Worm (Caenorhabditis elegans): ENCODE data around the gene Y54G2A.41.

Gene Y54G2A.41

DNA sequence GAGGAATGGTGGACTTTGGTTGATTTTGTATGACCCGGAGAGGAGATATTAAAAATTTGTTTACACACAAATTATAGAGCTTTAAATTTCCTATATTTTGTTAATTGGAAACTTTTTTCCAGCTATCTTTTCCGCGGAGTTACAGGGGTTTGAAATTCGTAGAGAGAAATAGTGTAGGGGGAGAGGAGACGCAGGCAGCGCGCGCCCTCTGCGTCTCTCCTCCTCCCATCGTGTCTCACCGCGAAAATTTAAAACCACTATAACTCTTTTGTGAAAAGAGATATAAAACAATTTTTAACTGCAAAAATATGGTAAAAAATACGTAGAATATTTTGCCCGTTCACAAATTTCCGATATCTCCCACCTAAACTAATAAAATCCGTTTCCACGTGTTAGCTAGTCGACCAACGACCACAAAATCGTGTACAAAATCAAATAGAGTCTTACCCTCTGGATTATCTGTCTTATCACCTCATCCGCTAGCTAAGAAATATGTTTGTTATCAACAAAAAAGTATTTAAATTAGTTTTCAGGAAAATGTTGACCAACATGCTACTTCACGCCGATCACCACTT is 9.1 kb upstream of the Y54G2A.41 start, which contains the start of gene nhr-277:
TSS of gene nhr-277 (plus strand) at position 525 of the 575 bp plus-strand sequence.
- TF ChIP-seq unc-62 (GFP tag; optimal IDR thresholded peaks at IDR 0.05): no peak

- TF ChIP-seq unc-62 (GFP tag; optimal IDR thresholded peaks at IDR 0.05): no peak
These were observed 4.2 kb upstream of the Y54G2A.41 start for ce11 chrIV:2747385-2748007.

ce11 chrIV:2748863-2749451 is 2.7 kb upstream of the Y54G2A.41 start:
- TF ChIP-seq unc-62 (GFP tag; optimal IDR thresholded peaks at IDR 0.05): no peak

DNA sequence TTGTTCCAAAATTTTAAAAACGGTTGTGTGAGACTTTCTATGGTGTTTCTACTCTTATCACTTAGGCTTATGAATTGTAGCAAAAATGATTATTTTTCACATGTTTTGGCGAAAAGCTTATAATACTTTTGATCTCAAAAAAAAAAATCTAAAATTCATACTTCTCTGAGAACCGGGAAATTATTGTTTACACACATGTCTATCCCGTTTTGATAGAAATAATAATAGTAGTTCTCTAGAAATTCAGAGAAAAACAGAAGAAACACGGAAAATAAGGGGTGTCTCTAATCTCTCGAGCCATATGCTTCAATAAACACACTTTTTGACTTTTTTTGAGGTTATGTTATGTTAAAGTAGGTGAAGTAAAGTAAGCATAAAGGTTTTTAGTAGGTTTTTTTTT is 1.1 kb upstream of the Y54G2A.41 start:
- TF ChIP-seq unc-62 (GFP tag; optimal IDR thresholded peaks at IDR 0.05): no peak

DNA sequence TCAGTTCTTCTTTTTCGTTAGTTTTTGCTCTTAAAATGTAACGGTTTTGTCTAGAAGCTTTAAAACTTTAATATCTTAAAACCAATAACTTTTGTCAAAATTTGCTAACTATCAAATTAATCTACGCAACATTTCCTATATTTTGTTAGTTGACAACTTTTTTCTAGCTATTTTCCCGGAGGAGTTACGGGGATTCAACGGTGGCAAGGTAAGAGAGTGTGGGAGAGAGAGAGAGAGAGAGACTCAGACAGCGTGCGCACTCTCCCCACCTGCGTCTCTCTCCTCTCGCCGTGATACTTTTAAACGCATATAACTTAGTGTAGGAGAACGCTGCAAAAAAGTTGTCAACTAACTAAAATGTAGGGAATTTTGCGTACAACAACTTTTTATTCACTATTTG is 1.9 kb downstream of the Y54G2A.41 start:
- no peak for TF ChIP-seq unc-62 (GFP tag; optimal IDR thresholded peaks at IDR 0.05)

ce11 chrIV:2758079-2758478 is 6.4 kb downstream of the Y54G2A.41 start:
- TF ChIP-seq unc-62 (GFP tag; optimal IDR thresholded peaks at IDR 0.05): no peak

DNA sequence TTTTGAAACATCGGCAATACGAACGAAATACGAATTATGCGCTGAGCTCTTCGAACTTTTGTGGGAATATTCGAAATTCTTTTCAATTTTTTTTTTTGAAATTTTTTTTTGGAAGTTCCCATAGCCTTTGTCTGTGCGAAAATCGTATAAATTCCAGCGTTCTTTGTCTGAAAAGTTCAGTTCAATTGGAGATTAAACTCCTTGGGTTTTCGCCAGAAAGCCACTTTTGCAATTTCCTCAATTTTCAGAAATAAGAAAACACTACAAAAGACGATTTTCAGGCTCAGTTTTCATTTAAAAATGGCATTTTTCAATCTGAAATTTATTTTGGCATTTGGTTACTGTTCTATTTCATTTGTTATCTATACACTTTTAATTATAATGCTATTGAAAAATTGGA is 7.5 kb downstream of the Y54G2A.41 start, which contains the start of gene Y54G2A.38:
TSS of gene Y54G2A.38 (plus strand) at position 301 of the 400 bp plus-strand sequence.
- no peak for TF ChIP-seq unc-62 (GFP tag; optimal IDR thresholded peaks at IDR 0.05)

ce11 chrIV:2761477-2761876 is 9.8 kb downstream of the Y54G2A.41 start:
- no peak for TF ChIP-seq unc-62 (GFP tag; optimal IDR thresholded peaks at IDR 0.05)

- no peak for TF ChIP-seq unc-62 (GFP tag; optimal IDR thresholded peaks at IDR 0.05)
These were observed 10.7 kb downstream of the Y54G2A.41 start, which contains the start of gene Y54G2A.77 for ce11 chrIV:2762380-2762779. TSS of gene Y54G2A.77 (plus strand) at chrIV:2762680.

- no peak for TF ChIP-seq unc-62 (GFP tag; optimal IDR thresholded peaks at IDR 0.05)
These were observed 12.5 kb downstream of the Y54G2A.41 start for ce11 chrIV:2764160-2764559.

DNA sequence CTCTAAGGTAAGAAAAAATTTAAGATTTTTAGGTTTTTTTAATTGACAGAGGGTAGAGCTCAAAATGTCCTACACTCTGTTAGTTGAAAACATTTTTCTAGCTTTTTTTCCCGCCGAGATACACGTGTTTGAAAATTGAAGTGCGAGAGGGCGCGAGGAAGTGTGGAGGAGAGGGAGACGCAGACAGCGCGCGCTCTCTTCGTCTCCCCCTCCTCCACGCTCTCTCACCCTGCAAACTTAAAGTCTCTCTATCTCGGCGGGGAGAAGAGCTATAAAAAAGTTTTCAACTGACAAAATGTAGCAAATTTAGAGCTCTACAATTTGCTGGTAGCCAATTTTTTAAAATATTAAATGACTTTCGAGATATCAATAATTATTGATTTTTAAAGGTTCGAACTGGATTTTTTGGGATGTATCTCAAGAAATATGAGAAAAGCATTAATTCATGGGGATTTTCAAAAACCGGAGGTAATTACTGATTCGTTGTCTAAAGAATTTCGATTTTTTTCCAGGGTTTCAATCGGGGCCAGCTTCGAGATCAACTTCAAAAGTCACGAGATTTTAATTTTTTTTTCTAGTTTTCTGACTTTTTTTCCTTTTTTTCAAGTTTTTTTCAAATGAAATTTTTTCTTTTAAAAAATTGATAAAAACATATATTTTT is 13.5 kb downstream of the Y54G2A.41 start:
- no peak for TF ChIP-seq unc-62 (GFP tag; optimal IDR thresholded peaks at IDR 0.05)

DNA sequence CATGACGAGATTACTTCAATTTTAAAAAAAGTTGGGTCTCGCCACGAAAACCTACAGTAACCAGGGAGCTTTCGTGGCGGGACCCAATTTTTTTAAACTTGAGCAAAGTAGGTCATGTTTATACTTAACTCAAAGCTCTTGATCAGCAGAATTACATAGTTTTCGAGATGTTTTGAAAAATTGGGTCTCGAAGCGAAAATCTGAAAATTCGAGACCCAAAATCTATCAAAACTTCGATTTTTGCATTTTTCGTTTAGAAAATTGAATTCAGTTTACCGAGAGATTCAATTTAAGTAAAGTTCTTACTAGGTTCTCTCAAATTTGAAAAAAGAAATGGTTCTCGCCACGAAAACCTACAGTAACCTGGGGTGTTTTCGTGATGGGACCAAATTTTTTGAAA is 18.4 kb downstream of the Y54G2A.41 start:
- no peak for TF ChIP-seq unc-62 (GFP tag; optimal IDR thresholded peaks at IDR 0.05)

- TF ChIP-seq unc-62 (GFP tag; optimal IDR thresholded peaks at IDR 0.05): no peak
These were observed 19.2 kb downstream of the Y54G2A.41 start for ce11 chrIV:2770835-2771234.

- no peak for TF ChIP-seq unc-62 (GFP tag; optimal IDR thresholded peaks at IDR 0.05)
These were observed 20.0 kb downstream of the Y54G2A.41 start, which contains the start of gene Y54G2A.11 for ce11 chrIV:2771692-2772091. TSS of gene Y54G2A.11 (minus strand) at chrIV:2771792.

DNA sequence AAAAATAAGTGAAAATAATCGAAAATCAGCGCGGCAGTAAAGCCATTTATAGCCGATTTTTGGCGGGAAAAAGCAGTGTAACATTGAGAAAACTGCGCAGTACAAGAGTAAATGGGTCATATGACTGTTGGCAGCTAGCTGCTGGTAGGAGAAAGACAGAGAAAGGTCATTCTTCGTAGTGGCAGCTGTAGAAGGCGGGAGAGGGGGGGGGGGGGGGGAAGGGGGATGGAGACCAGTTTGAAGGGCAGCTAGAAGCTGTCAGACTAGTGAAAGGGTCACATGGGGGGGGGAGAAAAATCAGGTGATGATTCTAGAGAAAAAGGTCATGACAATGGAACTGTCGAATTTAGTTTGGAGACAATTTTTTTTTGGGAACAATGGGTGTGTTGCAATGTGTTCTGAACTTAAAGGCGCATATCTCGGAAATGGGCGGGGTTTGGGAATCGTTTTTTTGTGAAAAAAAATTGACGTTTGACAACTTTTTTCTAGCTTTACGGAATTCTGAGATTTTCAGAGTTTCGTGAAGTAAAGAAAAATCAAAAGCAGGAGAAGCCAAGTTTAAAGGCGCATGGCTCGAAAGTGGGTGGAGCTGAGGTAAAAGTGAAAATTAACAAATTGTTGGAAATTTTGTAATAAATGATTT is 20.7 kb downstream of the Y54G2A.41 start:
- TF ChIP-seq unc-62 (GFP tag; optimal IDR thresholded peaks at IDR 0.05): no peak

- TF ChIP-seq unc-62 (GFP tag; optimal IDR thresholded peaks at IDR 0.05): no peak
These were observed 21.8 kb downstream of the Y54G2A.41 start for ce11 chrIV:2773382-2773979.

Measured in whole organism, dauer.